Worm (Caenorhabditis elegans): ENCODE data around the gene T24H7.2.

DNA sequence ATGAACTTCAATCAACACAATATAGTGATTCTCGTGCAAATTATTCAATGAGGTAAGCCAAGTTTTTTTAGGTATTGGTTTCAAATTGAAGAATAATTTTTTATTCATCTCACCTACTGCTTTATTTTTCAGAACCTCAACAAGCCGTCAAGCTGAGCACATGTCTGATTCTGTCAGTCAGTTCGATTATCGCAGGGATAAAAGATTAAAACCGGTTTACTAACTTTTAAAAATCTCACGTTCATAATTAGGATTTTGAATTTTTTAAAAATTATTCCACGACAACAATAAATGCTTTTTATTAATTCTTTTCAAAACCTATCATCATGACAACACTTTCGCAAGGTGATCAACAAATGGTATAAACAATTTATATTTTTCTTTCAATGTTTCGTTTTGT lies 15.1 kb downstream of the T24H7.2 start, which contains the start of gene F13H8.12:
- TF ChIP-seq ces-1 (GFP tag; optimal IDR thresholded peaks at IDR 0.05) (no peak), zip-8 (tag; optimal IDR thresholded peaks at IDR 0.05) (no peak), nhr-237 (tag; optimal IDR thresholded peaks at IDR 0.05) (no peak), unc-62 (GFP tag; optimal IDR thresholded peaks at IDR 0.05) (no peak), mep-1 (tag; optimal IDR thresholded peaks at IDR 0.05) (no peak), lin-32 (GFP tag; optimal IDR thresholded peaks at IDR 0.05) (no peak), elt-1 (tag; optimal IDR thresholded peaks at IDR 0.05; ENCODE audit: borderline replicate concordance, insufficient read depth) (no peak), nhr-28 (tag; optimal IDR thresholded peaks at IDR 0.05) (no peak), snpc-4 (tag; optimal IDR thresholded peaks at IDR 0.05) (no peak), lsy-2 (tag; optimal IDR thresholded peaks at IDR 0.05) (no peak)
